Worm (Caenorhabditis elegans): Measurements from ENCODE around the gene sru-25.

- no peak for TF ChIP-seq hlh-6 (tag; optimal IDR thresholded peaks at IDR 0.05)
- TF ChIP-seq pqm-1 (tag; optimal IDR thresholded peaks at IDR 0.05) = no peak
- no peak for TF ChIP-seq fkh-10 (GFP tag; optimal IDR thresholded peaks at IDR 0.05)
- TF ChIP-seq npax-4 (tag; optimal IDR thresholded peaks at IDR 0.05) = no peak
- no peak for TF ChIP-seq elt-2 (tag; optimal IDR thresholded peaks at IDR 0.05)
- no peak for TF ChIP-seq rnt-1 (tag; optimal IDR thresholded peaks at IDR 0.05)
These were observed 45.6 kb upstream of the sru-25 start, which contains the start of gene srbc-40 for ce11 chrV:719731-720130.

Measured in whole organism, late embryonic.